Worm (Caenorhabditis elegans) whole organism, midembryonic: ENCODE data around the gene C46F11.4.

Experiments used
- cog-1 ChIP-seq: sonication (generic microtip); optimal IDR thresholded peaks from 2 replicates; lab custom pipeline; 2016; ENCODE audit warnings: missing genetic modification characterization, missing compliant biosample characterization
- med-1 ChIP-seq: sonication (generic microtip); optimal IDR thresholded peaks from 2 replicates; lab custom pipeline; 2017; ENCODE audit warnings: missing genetic modification characterization, mild to moderate bottlenecking, missing compliant biosample characterization, antibody characterized with exemption, missing genetic modification reagents; ENCODE audit not compliant: insufficient read depth
- ref-1 ChIP-seq: fragments of 200-800 bp; sonication (Bioruptor generic); conservative IDR thresholded peaks from 2 replicates; pipeline ENCODE4 v1.3.6; 2022; ENCODE audit warnings: missing genetic modification reagents, missing genetic modification characterization, missing compliant biosample characterization
- ztf-23 ChIP-seq: fragments of 200-800 bp; sonication (Bioruptor generic); IDR thresholded peaks from 2 replicates; pipeline ENCODE4 v1.3.6; 2022; ENCODE audit warnings: missing genetic modification reagents, missing genetic modification characterization, missing compliant biosample characterization
- ztf-29 ChIP-seq: fragments of 200-800 bp; sonication (Bioruptor generic); IDR thresholded peaks from 2 replicates; pipeline ENCODE4 v1.3.6; 2022; ENCODE audit warnings: missing genetic modification reagents, missing genetic modification characterization, missing compliant biosample characterization

Gene C46F11.4

DNA sequence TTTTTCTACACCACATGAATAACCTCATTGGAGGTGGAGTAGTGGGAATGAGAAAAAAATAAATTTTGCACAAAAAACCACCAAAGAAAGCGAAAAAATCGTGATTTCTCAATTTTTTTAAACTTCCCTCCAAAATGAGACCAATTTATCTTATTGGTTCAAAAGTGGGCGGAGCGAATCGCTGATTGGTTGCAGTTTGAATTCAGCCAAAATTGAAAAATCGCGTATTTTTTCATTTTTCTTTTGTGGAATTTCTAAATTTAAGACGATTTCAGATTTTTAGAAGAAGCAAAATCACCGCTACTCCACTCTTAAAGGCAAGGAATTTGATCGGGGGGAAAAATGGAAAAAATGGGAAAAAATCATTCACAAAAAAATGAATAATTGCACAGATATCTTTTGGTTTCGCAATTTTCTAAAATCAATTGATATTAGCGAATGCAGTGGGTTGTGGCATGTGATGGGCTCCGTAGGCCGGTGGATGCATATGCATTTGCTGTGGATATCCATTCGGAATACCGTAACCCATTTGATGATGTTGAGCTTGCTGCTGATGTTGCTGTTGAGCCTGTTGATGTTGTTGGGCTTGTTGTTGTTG is 51.1 kb downstream of the C46F11.4 start:
- TF ChIP-seq ztf-29 (no peak), med-1 (GFP tag; lab: Kevin White, UChicago) (no peak)

DNA sequence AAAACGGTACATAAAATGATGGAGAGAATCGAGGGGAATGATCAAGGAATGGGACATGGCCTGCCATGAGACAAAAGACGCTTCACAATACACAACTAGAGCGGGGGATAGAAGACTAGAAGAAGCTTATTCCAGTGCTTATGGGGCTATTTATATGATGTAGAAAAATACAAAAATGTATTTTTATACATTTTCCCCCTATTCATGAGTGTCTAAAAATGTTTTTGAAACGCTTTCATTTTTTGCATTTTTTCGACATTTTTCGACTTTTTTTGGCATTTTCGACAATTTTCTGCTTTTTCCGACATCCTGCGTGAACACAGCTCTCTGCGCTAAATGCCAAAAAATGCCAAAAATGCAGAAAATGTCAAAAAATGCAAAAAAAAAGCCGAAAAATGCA is 51.7 kb downstream of the C46F11.4 start:
- TF ChIP-seq med-1 (GFP tag; lab: Kevin White, UChicago) (no peak), ref-1 (GFP tag; lab: Robert Waterston, UW) (no peak), ztf-23 (GFP tag; lab: Robert Waterston, UW) (0 out of 2 replicates have a peak, but pooled peaks have one; percentile 44), cog-1 (tag; lab: Kevin White, UChicago) (no peak)
